Fruit fly (Drosophila melanogaster) whole organism, pupa: ENCODE results near the gene CG4998.
A peak's percentile ranks its signal among the peaks of the same experiment; 100 is the strongest.

Experiments used
- CG12605 ChIP-seq: fragments of 200-800 bp; sonication (Bioruptor generic); IDR thresholded peaks from 2 replicates; pipeline ENCODE4 v1.3.6; 2022; ENCODE audit warnings: missing biosample characterization, missing genetic modification characterization
- CG13204 ChIP-seq: fragments of 200-800 bp; sonication (Bioruptor generic); optimal IDR thresholded peaks from 2 replicates; lab custom pipeline; 2018; ENCODE audit warnings: missing biosample characterization, mild to moderate bottlenecking, missing genetic modification characterization, moderate library complexity
- CG14655 ChIP-seq: fragments of 200-800 bp; sonication (Bioruptor generic); optimal IDR thresholded peaks from 3 replicates; lab custom pipeline; 2017; ENCODE audit warnings: mild to moderate bottlenecking, missing biosample characterization, missing genetic modification reagents, missing genetic modification characterization
- CG15710 ChIP-seq: fragments of 200-800 bp; sonication (Bioruptor generic); optimal IDR thresholded peaks from 2 replicates; lab custom pipeline; 2018; ENCODE audit warnings: missing biosample characterization, mild to moderate bottlenecking, missing genetic modification characterization, moderate library complexity
- CG17806 ChIP-seq: fragments of 200-800 bp; sonication (Bioruptor generic); optimal IDR thresholded peaks from 2 replicates; lab custom pipeline; 2018; ENCODE audit warnings: missing biosample characterization, mild to moderate bottlenecking, missing genetic modification characterization, moderate library complexity
- CG32121 ChIP-seq: fragments of 200-800 bp; sonication (Bioruptor generic); IDR thresholded peaks from 2 replicates; pipeline ENCODE4 v1.3.6; 2022; ENCODE audit warnings: missing biosample characterization, missing genetic modification characterization
- CG34367 ChIP-seq: fragments of 200-800 bp; sonication (Bioruptor generic); optimal IDR thresholded peaks from 2 replicates; lab custom pipeline; 2018; ENCODE audit warnings: missing biosample characterization, mild to moderate bottlenecking, missing genetic modification characterization
- CG4496 ChIP-seq: fragments of 200-800 bp; sonication (Bioruptor generic); IDR thresholded peaks from 3 replicates; pipeline ENCODE4 v1.3.6; 2022; ENCODE audit warnings: missing biosample characterization, missing genetic modification characterization
- CG8159 ChIP-seq: fragments of 200-800 bp; sonication (Bioruptor generic); optimal IDR thresholded peaks from 3 replicates; lab custom pipeline; 2018; ENCODE audit warnings: missing biosample characterization, mild to moderate bottlenecking, missing genetic modification characterization, moderate library complexity
- CG8301 ChIP-seq: fragments of 200-800 bp; sonication (Bioruptor generic); optimal IDR thresholded peaks from 2 replicates; lab custom pipeline; 2018; ENCODE audit warnings: missing biosample characterization, mild to moderate bottlenecking, missing genetic modification characterization
- CG9948 ChIP-seq: fragments of 200-800 bp; sonication (Bioruptor generic); optimal IDR thresholded peaks from 2 replicates; lab custom pipeline; 2018; ENCODE audit warnings: missing biosample characterization, mild to moderate bottlenecking, missing genetic modification characterization, moderate library complexity
- D1 ChIP-seq: fragments of 200-800 bp; sonication (Bioruptor generic); optimal IDR thresholded peaks from 2 replicates; lab custom pipeline; 2018; ENCODE audit warnings: missing biosample characterization, mild to moderate bottlenecking, missing genetic modification characterization, moderate library complexity
- EcR ChIP-seq: fragments of 200-800 bp; sonication (Bioruptor generic); optimal IDR thresholded peaks from 3 replicates; lab custom pipeline; 2019; ENCODE audit warnings: missing biosample characterization, missing genetic modification characterization, mild to moderate bottlenecking, moderate library complexity, missing genetic modification reagents
- Ets98B ChIP-seq: fragments of 200-800 bp; sonication (Bioruptor generic); IDR thresholded peaks from 2 replicates; pipeline ENCODE4 v1.3.6; 2022; ENCODE audit warnings: missing biosample characterization, missing genetic modification characterization
- Pif1A ChIP-seq: fragments of 200-800 bp; sonication (Bioruptor generic); optimal IDR thresholded peaks from 3 replicates; lab custom pipeline; 2016; ENCODE audit warnings: missing biosample characterization, missing genetic modification characterization
- Pif1B ChIP-seq: fragments of 200-800 bp; sonication (Bioruptor generic); optimal IDR thresholded peaks from 3 replicates; lab custom pipeline; 2016; ENCODE audit warnings: missing biosample characterization, missing genetic modification characterization
- Snoo ChIP-seq: fragments of 200-800 bp; sonication (Bioruptor generic); optimal IDR thresholded peaks from 3 replicates; lab custom pipeline; 2017; ENCODE audit warnings: missing biosample characterization, mild to moderate bottlenecking, missing genetic modification characterization, inconsistent platforms
- fd96Ca ChIP-seq: fragments of 200-800 bp; sonication (Bioruptor generic); IDR thresholded peaks from 3 replicates; pipeline ENCODE4 v1.3.6; 2022; ENCODE audit warnings: missing biosample characterization, missing genetic modification characterization
- gl ChIP-seq: fragments of 200-800 bp; sonication (Bioruptor generic); optimal IDR thresholded peaks from 2 replicates; lab custom pipeline; 2018; ENCODE audit warnings: missing biosample characterization, mild to moderate bottlenecking, missing genetic modification characterization
- rn ChIP-seq: fragments of 200-800 bp; sonication (Bioruptor generic); IDR thresholded peaks from 2 replicates; pipeline ENCODE4 v1.3.6; 2022; ENCODE audit warnings: missing biosample characterization, missing genetic modification characterization

CG4998 gene

dm6 chr3L:16385880-16386584 is 47.2 kb downstream of the CG4998 start, which contains the start of the genes Agpat3 and RAF2:
Agpat3 (minus strand) TSS chr3L:16385957.
RAF2 (plus strand) TSS chr3L:16386327.
- TF ChIP-seq CG12605 (GFP tag; lab: Robert Waterston, UW) (0 out of 2 replicates have a peak, but pooled peaks have one; percentile 5), CG8159 (peak; percentile 48), CG4496 (no peak; the same call in 2 of the 3 replicates), rn (GFP tag; lab: Robert Waterston, UW) (0 out of 2 replicates have a peak, but pooled peaks have one; percentile 13), CG17806 (tag; lab: Kevin White, UChicago) (peak; percentile 34), CG9948 (tag; lab: Kevin White, UChicago) (peak; percentile 35), CG13204 (GFP tag; lab: Kevin White, UChicago) (no peak), CG14655 (GFP tag; lab: Kevin White, UChicago) (no peak), Ets98B (GFP tag; lab: Robert Waterston, UW) (no peak), CG15710 (tag; lab: Kevin White, UChicago) (peak; percentile 55), CG32121 (GFP tag; lab: Robert Waterston, UW) (no peak)

- TF ChIP-seq fd96Ca, result no peak
- no peak for TF ChIP-seq CG13204 (GFP tag; lab: Kevin White, UChicago)
- no peak for TF ChIP-seq CG4496
- TF ChIP-seq Snoo (tag; lab: Kevin White, UChicago), result no peak
- TF ChIP-seq, all 21 proteins: peak for 0
These were observed 52.0 kb downstream of the CG4998 start for dm6 chr3L:16390793-16391192.

- TF ChIP-seq gl (tag; lab: Kevin White, UChicago) (no peak), fd96Ca (0 out of 3 replicates have a peak, but pooled peaks have one; percentile 5), CG9948 (tag; lab: Kevin White, UChicago) (no peak), Pif1B (GFP tag; lab: Kevin White, UChicago) (no peak), EcR (GFP tag; lab: Kevin White, UChicago) (no peak), CG8301 (tag; lab: Kevin White, UChicago) (no peak), CG32121 (GFP tag; lab: Robert Waterston, UW) (no peak)
These were observed 52.5 kb downstream of the CG4998 start for dm6 chr3L:16391257-16391656.

dm6 chr3L:16392203-16392800 is 53.5 kb downstream of the CG4998 start:
- TF ChIP-seq CG34367 (tag; lab: Kevin White, UChicago), result no peak
- peak; percentile 91 for TF ChIP-seq EcR (GFP tag; lab: Kevin White, UChicago)
- no peak for TF ChIP-seq CG8301 (tag; lab: Kevin White, UChicago)
- TF ChIP-seq fd96Ca, result 0 out of 3 replicates have a peak, but pooled peaks have one; percentile 20
- no peak for TF ChIP-seq Pif1A
- no peak for TF ChIP-seq Snoo (tag; lab: Kevin White, UChicago)

dm6 chr3L:16392874-16393273 is 54.1 kb downstream of the CG4998 start:
- TF ChIP-seq gl (tag; lab: Kevin White, UChicago) (no peak), CG17806 (tag; lab: Kevin White, UChicago) (peak; percentile 6), CG14655 (GFP tag; lab: Kevin White, UChicago) (peak; percentile 55), CG15710 (tag; lab: Kevin White, UChicago) (peak; percentile 9), CG34367 (tag; lab: Kevin White, UChicago) (no peak), CG9948 (tag; lab: Kevin White, UChicago) (peak; percentile 34), CG8159 (peak; percentile 9)

- TF ChIP-seq CG8301 (tag; lab: Kevin White, UChicago), result no peak
- no peak for TF ChIP-seq CG15710 (tag; lab: Kevin White, UChicago)
These were observed 54.9 kb downstream of the CG4998 start for dm6 chr3L:16393700-16394099.

dm6 chr3L:16394506-16394905 is 55.7 kb downstream of the CG4998 start, which contains the start of gene Gagr:
Gagr (plus strand) TSS chr3L:16394586.
- TF ChIP-seq Ets98B (GFP tag; lab: Robert Waterston, UW) (no peak), rn (GFP tag; lab: Robert Waterston, UW) (no peak), CG8301 (tag; lab: Kevin White, UChicago) (no peak), CG13204 (GFP tag; lab: Kevin White, UChicago) (no peak), CG14655 (GFP tag; lab: Kevin White, UChicago) (no peak), CG15710 (tag; lab: Kevin White, UChicago) (no peak), CG8159 (no peak), Pif1B (GFP tag; lab: Kevin White, UChicago) (no peak), D1 (no peak), Pif1A (no peak), CG32121 (GFP tag; lab: Robert Waterston, UW) (no peak), Snoo (tag; lab: Kevin White, UChicago) (no peak)
